Fruit fly (Drosophila melanogaster): ENCODE results near the gene CG9133.

Gene CG9133

DNA sequence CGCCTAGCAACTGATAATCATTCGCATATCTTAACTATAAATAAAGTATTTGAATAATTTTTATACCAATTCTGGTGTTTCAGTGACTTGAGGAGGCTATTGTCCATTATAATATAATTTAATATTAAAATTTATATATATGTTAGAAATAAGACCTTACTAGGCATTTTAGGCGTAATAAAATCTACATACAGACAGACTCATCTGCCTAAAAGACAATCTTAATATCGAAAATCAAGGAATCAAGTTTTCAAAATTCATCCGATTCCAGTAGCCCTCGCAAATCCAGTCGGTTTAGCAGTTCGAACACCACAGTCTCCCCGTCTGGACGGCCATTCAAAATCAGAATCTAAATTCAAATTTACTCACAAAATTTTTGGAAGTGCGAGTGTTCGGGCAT lies at the start of gene CG9133, which contains the start of gene CG9130:
CG9133 (plus strand) TSS at position 301 of the 400 bp plus-strand sequence.
CG9130 (plus strand) TSS at position 301 of the 400 bp plus-strand sequence.
- TF ChIP-seq noc (tag; optimal IDR thresholded peaks at IDR 0.05): no peak

DNA sequence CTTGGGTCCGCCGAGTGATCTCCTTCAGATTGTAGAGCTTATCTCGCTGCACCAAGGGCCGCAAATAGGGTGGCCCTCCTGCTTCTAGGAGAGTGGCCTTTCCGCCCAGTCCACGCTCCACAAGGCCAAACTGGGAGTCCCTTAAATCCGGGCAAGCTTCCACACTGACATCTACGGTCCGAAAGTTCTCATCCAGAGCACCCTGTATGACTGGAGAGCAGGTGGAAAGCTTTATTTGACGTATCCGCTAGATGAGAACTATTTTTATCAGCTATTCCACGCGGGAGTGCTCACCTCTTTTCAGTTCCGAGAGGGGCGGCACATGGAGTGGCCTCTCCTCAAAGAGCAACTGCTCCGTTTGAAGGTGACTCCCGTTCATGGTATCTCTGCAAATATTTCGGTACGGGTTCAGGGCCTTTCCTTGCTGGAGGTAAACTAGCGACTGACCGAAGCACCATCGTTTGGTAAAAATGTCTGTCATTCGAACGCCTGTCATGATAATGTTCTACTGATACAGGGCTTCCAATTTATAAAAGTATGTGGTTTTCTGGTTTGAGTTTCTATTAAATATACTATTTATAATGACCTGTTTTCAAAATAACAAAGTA lies 49.1 kb upstream of the CG9133 start, which contains the start of gene meep:
meep (minus strand) TSS at position 449 of the 608 bp plus-strand sequence.
- TF ChIP-seq noc (tag; optimal IDR thresholded peaks at IDR 0.05): peak; percentile 19

DNA sequence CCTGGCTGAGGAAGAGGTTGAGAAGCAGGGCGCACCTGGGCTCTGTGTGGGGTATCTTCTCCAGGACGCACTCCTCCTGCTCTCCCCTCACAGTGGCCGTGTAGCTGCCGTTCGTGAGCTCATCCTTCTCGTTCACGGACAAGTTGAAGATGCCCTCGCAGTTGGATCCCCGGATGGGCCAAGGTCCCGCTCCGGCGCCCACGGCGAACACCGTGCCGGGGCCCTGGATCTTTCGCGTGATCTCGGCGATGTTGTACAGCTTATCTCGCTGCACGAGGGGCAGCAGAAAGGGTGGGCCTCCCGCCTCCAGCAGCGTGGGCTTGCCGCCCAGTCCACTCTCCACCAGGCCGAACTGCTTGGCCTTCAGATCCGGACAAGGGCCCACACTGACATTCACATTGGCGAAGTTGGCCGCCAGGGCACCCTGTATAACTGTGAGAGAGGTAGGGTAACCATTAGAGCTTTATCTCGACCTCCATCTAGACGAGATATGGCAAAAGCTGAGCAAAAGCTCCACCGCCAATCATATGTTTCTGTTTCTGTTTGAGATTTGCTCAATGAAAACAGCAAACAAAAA lies 47.9 kb upstream of the CG9133 start:
- no peak for TF ChIP-seq noc (tag; optimal IDR thresholded peaks at IDR 0.05)

DNA sequence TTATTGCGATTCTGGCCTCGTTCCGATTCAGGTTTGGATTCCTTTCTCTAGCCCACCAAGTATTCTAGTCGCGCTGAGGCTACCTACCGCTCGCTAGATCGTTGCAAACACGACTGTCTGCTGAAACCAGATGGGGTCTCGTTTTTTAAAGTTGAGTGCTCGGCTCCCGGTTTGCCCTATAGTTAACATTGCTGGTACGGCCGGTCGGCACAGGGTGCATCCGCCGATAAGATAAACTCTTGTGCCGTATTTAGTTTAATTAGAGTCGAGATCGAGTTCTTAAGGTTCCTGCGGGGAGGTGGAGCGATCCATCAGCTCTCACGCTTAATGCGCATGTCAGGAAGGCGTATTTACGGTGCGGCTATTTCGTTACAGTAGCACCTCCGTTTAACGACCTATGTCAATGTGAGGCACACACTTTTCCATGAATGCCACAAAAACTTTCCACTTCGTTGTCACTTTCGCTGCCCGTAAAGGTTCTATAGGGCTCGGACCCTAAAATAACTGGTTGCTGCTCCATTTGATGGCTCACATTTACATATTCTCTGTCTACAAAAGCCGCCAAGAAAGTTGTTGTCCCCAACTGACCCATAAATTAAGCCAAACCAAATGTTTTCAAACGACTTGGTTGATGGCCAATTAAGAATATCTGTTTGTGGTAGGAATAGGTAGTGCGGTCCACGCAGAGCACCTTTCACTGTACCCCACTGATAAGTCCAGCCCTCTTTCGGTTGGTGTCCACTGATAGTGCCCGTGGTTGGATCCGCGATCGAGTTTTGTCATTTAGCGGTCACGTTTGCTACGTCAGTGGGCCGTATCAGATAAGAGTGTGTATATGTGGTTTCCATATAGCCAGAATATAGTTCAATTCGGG lies 46.9 kb upstream of the CG9133 start, which contains the start of gene CG9119:
CG9119 (minus strand) TSS at position 122 of the 874 bp plus-strand sequence.
- peak; percentile 96 for TF ChIP-seq noc (tag; optimal IDR thresholded peaks at IDR 0.05)

DNA sequence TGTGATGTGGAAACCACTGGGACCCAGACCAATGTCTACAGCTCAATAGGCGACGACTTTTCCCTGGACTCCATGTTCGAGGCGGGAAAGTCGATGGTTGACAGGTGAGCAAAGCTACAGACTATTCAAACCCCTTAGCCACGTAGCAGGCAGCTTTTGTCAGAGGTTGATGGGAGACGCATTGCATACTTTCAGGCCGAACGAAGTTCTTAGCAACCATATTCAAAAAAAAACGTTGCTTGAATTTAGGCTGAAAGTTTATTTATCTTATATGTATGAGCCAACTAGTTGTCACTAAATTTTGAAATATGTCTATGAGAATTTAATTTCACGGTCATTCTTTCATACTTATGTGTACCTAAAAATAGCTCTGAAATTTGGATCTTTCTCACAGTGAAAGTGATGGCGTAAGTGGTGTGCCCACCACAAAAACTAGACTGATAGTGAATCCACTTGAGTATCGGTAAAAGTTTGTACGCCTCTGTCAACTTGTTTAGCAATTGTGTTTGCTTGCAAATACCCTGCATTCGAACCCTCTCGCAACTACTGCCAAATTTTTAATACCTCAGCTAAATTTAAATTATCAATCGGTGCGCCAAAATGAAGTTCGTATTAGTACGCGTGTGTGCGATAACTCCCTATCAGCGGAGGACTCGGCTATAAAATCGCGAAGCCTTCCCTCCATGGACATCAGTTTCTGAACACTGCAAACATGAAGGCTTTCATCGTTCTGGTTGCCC lies 45.0 kb upstream of the CG9133 start, which contains the start of gene LysB:
LysB (plus strand) TSS at position 690 of the 740 bp plus-strand sequence.
- no peak for TF ChIP-seq noc (tag; optimal IDR thresholded peaks at IDR 0.05)

DNA sequence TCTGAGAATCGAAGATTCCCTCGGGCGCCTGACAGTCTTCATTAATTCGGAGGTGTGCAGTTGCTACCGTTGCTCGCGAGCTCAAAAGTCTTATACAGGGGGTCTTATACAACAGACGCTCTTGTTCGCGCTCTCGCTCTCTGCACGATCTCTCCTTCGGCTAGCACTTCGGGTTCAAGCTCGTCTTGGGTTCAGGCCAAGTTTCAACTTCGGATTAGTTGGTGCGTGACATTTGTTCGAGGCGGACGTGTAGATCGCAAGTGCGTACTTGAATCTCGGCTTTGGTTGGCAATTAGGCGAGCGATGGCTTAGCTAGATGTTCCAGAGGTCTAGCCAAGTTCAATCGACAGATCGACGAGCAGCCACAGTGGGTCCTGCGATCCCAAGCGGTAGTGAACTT lies 43.6 kb upstream of the CG9133 start:
- no peak for TF ChIP-seq noc (tag; optimal IDR thresholded peaks at IDR 0.05)

DNA sequence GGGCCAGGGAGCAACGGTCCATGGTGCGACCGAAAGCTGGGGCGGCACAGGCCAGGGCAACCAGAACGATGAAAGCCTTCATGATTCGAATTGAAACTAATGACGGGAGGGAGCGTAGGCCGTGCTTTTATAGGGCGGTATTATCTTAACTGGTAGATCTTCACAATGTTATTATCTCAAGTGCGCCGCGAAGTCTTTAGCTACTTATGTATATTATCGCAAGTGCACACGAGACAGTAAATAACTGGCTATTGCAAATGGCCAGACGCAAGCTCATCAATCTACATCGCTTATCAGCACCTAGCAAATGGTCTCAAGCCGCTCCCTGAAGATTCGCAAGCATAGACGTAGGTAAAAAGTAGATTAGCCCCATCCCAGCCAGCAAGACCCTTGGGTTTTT lies 40.7 kb upstream of the CG9133 start, which contains the start of gene LysD:
LysD (minus strand) TSS at position 101 of the 400 bp plus-strand sequence.
- no peak for TF ChIP-seq noc (tag; optimal IDR thresholded peaks at IDR 0.05)

DNA sequence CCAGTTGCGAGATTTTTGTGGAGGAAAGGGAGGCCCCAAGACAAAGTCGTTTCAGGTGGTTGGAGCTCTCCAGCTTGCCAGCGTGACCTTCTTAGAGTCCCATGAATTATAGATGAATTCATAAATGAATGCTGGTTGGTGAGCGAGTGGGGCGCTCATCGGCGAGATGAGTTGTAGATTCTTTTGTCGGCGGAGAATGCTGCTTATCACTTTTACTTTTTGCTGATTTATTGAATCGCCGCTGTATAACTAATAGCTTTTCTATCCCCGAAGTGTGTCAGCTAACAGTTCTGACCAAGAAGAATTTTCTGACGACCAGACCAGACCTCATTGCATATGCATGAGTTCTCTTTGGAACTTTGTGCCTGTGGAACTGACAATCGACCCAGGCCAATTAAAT lies 39.7 kb upstream of the CG9133 start:
- no peak for TF ChIP-seq noc (tag; optimal IDR thresholded peaks at IDR 0.05)

DNA sequence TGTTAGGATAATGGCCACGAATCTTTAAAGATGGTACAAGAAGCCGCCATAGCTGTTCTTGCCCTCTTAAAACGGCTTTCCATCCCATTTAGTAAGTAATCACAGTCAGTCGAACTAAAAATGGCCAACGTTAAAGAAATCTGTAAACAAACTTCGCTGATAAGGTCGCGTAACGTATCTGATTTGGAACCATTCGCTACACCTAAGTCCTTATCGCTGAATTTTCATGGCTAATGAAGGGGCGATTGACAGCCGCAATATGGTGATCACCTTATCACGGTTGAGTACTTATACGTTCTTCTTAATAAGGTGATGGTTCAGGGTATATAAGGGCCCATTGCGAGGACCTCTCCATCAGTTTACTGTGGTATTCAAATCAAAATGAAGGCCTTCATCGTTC lies 39.2 kb upstream of the CG9133 start, which contains the start of gene LysE:
LysE (plus strand) TSS at position 257 of the 400 bp plus-strand sequence.
- TF ChIP-seq noc (tag; optimal IDR thresholded peaks at IDR 0.05): no peak

DNA sequence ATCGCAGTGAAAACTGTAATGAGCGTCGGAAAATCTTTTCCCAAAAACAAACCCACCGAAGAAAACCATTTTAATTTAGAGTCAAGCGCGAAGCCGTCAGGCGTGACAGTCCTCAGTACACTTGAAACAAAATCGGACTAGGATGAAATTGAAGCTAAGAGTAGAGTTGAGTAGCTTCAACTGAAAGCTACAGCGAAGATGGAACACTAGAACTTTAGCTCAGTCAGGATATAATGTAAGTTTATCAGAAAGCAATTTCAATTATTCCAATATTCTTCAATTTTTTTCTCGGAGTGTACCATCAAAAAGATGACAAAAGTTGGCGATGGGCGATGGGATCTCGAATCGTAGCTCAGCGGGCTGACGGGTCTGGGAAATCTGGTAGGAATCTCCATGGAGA lies 35.4 kb upstream of the CG9133 start:
- no peak for TF ChIP-seq noc (tag; optimal IDR thresholded peaks at IDR 0.05)

DNA sequence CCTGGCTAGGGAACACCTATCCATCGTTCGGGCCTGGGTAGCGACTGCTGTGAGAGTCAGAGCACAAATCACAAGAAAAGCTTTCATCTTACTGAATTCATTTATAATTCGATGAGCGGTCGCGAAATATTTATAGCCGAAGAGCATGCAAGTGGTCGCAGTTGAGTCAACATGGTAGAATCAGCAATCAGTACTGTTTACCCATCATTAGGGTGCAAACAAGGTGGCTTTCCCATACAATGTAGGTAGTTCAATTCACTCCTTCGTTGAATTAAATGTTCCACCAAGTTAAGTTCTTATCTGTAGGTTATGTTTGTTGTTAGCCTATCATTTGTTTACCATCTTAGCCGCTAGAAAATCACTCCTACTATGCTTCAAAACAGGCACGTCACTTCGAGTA lies 33.2 kb upstream of the CG9133 start, which contains the start of gene LysP:
LysP (minus strand) TSS at position 101 of the 400 bp plus-strand sequence.
- TF ChIP-seq noc (tag; optimal IDR thresholded peaks at IDR 0.05): no peak

DNA sequence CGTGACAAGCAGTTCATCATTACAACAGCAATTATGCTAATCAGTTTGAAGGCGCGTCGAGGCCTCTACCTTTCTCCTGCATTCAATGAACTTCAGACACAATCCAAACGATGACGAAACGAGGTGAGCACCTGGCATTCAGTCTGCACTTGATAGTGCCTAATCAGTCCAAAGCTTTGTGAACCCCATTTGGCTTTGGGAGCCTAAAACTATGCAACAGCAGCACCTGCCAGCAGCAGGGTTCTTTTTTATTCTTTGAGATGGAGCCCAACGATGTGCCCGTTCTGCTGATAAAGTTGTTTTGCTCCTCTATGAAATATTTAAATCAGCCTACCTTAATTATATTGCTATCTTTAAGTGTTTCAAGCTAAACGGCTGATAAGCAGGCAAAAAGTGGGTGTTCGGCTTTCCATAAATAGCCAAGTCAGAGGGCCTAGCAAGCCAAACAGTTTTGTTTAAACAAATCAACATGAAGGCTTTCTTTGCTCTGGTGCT lies 24.5 kb upstream of the CG9133 start, which contains the start of gene LysS:
LysS (plus strand) TSS at position 445 of the 495 bp plus-strand sequence.
- no peak for TF ChIP-seq noc (tag; optimal IDR thresholded peaks at IDR 0.05)

DNA sequence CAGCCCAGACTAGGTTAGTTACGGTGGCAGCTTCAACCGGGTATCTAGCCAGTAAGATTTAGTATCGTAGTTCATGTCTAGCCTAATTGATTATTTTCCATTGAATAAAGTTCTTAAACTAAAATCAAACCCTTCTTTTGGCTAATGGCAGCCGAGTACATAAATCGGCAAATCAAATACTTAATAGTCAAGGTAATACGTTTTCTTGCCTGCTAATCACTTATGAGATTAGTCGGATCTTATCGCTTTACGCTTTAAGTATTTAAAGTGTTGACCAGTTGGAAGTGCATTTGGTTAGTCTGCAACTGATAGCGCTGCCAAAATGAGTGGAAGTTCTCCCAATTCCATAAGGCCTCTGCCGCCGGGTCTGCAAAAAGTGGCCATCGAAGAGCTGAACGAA lies 19.2 kb upstream of the CG9133 start, which contains the start of gene CG33965:
CG33965 (plus strand) TSS at position 301 of the 400 bp plus-strand sequence.
- TF ChIP-seq noc (tag; optimal IDR thresholded peaks at IDR 0.05): no peak

DNA sequence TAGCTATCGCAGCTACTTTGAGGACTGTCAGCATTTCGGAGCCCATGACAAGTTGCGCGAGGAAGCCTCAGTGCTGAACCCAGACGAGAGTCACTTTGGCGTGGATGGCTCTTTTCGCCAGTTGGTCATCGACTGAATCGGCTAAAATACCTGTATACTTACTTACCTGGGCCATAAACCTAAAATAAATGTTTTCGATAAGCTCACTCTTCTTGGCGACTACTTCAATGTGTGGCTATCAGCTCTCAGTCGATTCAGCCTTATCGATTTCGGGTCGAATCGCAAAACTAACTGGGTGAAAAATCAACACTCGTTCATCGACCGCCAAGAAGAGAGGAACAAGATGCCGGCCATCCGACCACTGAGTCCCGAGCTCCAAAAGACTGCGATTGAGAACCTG lies 18.0 kb upstream of the CG9133 start, which contains the start of gene CG33966:
CG33966 (plus strand) TSS at position 301 of the 400 bp plus-strand sequence.
- TF ChIP-seq noc (tag; optimal IDR thresholded peaks at IDR 0.05): no peak

DNA sequence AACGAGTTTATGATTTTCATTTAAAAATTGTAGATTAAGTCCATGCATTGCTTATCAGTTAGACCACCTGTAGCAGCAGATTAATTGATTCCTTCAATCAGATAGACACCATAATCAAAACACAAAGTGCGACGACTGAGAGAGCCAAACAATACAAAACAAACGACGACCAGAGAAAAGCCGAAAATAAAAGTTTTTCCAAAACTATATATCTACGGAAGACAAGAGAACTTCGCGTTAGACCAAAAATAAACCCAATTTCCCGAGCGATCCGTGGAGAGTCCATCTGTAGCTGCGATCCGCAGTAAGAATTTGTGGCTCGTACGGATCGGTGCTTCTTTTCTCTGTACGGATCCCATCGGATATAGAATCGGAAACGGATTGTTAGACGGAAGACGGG lies 16.4 kb upstream of the CG9133 start, which contains the start of gene galene:
galene (plus strand) TSS at position 301 of the 400 bp plus-strand sequence.
- no peak for TF ChIP-seq noc (tag; optimal IDR thresholded peaks at IDR 0.05)
